Fruit fly (Drosophila melanogaster) whole organism, wandering third instar larva: Measurements from ENCODE around the gene Nup358.

Experiments used
- Dfd ChIP-seq: fragments of >200 bp; optimal IDR thresholded peaks from 2 replicates; lab custom pipeline; 2017; ENCODE audit warnings: missing biosample characterization, missing genetic modification characterization
- Hnf4 ChIP-seq: fragments of 200-800 bp; sonication (Bioruptor generic); optimal IDR thresholded peaks from 2 replicates; lab custom pipeline; 2016; ENCODE audit warnings: missing biosample characterization, mild to moderate bottlenecking, missing genetic modification characterization
- OdsH ChIP-seq: fragments of 200-800 bp; sonication (Bioruptor generic); optimal IDR thresholded peaks from 2 replicates; lab custom pipeline; 2016; ENCODE audit warnings: missing biosample characterization, mild to moderate bottlenecking, missing genetic modification characterization
- Sp1 ChIP-seq: fragments of 200-800 bp; sonication (Bioruptor generic); optimal IDR thresholded peaks from 3 replicates; lab custom pipeline; 2019; ENCODE audit warnings: missing biosample characterization, mild to moderate bottlenecking, missing genetic modification characterization, moderate library complexity
- dmrt93B ChIP-seq: fragments of 200-800 bp; sonication (Bioruptor generic); optimal IDR thresholded peaks from 2 replicates; lab custom pipeline; 2018; ENCODE audit warnings: missing biosample characterization, mild to moderate bottlenecking, missing genetic modification characterization
- fru ChIP-seq: fragments of 200-800 bp; sonication (Bioruptor generic); optimal IDR thresholded peaks from 3 replicates; lab custom pipeline; 2016; ENCODE audit warnings: missing biosample characterization, mild to moderate bottlenecking, missing genetic modification characterization
- h ChIP-seq: fragments of 200-800 bp; sonication (Bioruptor generic); optimal IDR thresholded peaks from 3 replicates; lab custom pipeline; 2016; ENCODE audit warnings: missing biosample characterization, mild to moderate bottlenecking, missing genetic modification characterization
- psq ChIP-seq: fragments of 200-800 bp; sonication (Bioruptor generic); optimal IDR thresholded peaks from 3 replicates; lab custom pipeline; 2017; ENCODE audit warnings: missing biosample characterization, mild to moderate bottlenecking, missing genetic modification characterization, moderate library complexity
- rgr ChIP-seq: fragments of 200-800 bp; sonication (Bioruptor generic); optimal IDR thresholded peaks from 3 replicates; lab custom pipeline; 2016; ENCODE audit warnings: missing biosample characterization, mild to moderate bottlenecking, missing genetic modification characterization

- TF ChIP-seq Sp1 (GFP tag; lab: Kevin White, UChicago) (no peak), fru (GFP tag; lab: Kevin White, UChicago) (no peak), psq (no peak), rgr (GFP tag; lab: Kevin White, UChicago) (no peak), OdsH (GFP tag; lab: Kevin White, UChicago) (no peak), h (no peak), Hnf4 (GFP tag; lab: Kevin White, UChicago) (no peak), Dfd (GFP tag; lab: Kevin White, UChicago) (no peak), dmrt93B (no peak)
These were observed 20.8 kb downstream of the Nup358 start, which contains the start of the genes CG11889 and CG11891 for dm6 chr3R:25269909-25270308.
